Worm (Caenorhabditis elegans) whole organism, L4 larva: ENCODE measurements around the gene ZK1037.6.

Experiments used
- D1046.2 ChIP-seq: fragments of 200-800 bp; sonication (Bioruptor generic); IDR thresholded peaks from 2 replicates; pipeline ENCODE4 v1.3.6; 2022; ENCODE audit warnings: missing genetic modification characterization, missing compliant biosample characterization
- F49E8.2 ChIP-seq: sonication (generic microtip); optimal IDR thresholded peaks from 2 replicates; lab custom pipeline; 2016; ENCODE audit warnings: missing compliant biosample characterization, mild to moderate bottlenecking, missing genetic modification characterization, borderline replicate concordance
- Y48G9A.11 ChIP-seq: fragments of 200-800 bp; sonication (Bioruptor generic); IDR thresholded peaks from 2 replicates; pipeline ENCODE4 v1.3.6; 2022; ENCODE audit warnings: missing genetic modification reagents, missing genetic modification characterization, missing compliant biosample characterization
- arid-1 ChIP-seq: fragments of 200-800 bp; sonication (Bioruptor generic); conservative IDR thresholded peaks from 2 replicates; pipeline ENCODE4 v1.3.6; 2022; ENCODE audit warnings: missing genetic modification reagents, missing genetic modification characterization, missing compliant biosample characterization
- attf-4 ChIP-seq: sonication (generic microtip); optimal IDR thresholded peaks from 3 replicates; lab custom pipeline; 2017; ENCODE audit warnings: missing biosample characterization, missing genetic modification characterization
- ceh-28 ChIP-seq: fragments of 150-350 bp; optimal IDR thresholded peaks from 2 replicates; lab custom pipeline; 2014; ENCODE audit warnings: missing biosample characterization, missing genetic modification reagents, missing genetic modification characterization
- ceh-32 ChIP-seq: sonication (generic microtip); optimal IDR thresholded peaks from 2 replicates; lab custom pipeline; 2016; ENCODE audit warnings: mild to moderate bottlenecking, missing genetic modification characterization, missing compliant biosample characterization; ENCODE audit not compliant: poor library complexity
- ceh-62 ChIP-seq: sonication (generic microtip); optimal IDR thresholded peaks from 2 replicates; lab custom pipeline; 2017; ENCODE audit warnings: missing biosample characterization, missing genetic modification characterization
- cey-2 ChIP-seq: sonication (generic microtip); optimal IDR thresholded peaks from 3 replicates; lab custom pipeline; 2017; ENCODE audit warnings: missing genetic modification characterization, mild to moderate bottlenecking, missing compliant biosample characterization, antibody characterized with exemption, borderline replicate concordance; ENCODE audit not compliant: insufficient read depth
- ctbp-1 ChIP-seq: fragments of 200-800 bp; sonication (Bioruptor generic); IDR thresholded peaks from 2 replicates; pipeline ENCODE4 v1.3.6; 2022; ENCODE audit warnings: missing genetic modification reagents, missing genetic modification characterization, missing compliant biosample characterization
- daf-16 ChIP-seq, 3 experiments: sonication (generic microtip); optimal IDR thresholded peaks; 2 replicates each; lab custom pipeline; 2016 to 2017; ENCODE audit warnings: missing genetic modification characterization in 3 of 3, missing genetic modification reagents in 3 of 3, mild to moderate bottlenecking in 2 of 3, missing compliant biosample characterization in 2 of 3, missing biosample characterization in 1 of 3, moderate library complexity in 1 of 3
- daf-19 ChIP-seq: fragments of 200-800 bp; sonication (Bioruptor generic); conservative IDR thresholded peaks from 2 replicates; pipeline ENCODE4 v1.3.6; 2022; ENCODE audit warnings: missing genetic modification characterization, missing compliant biosample characterization
- dmd-6 ChIP-seq: fragments of 200-800 bp; sonication (Bioruptor generic); IDR thresholded peaks from 2 replicates; pipeline ENCODE4 v1.3.6; 2022; ENCODE audit warnings: missing genetic modification reagents, missing genetic modification characterization, missing compliant biosample characterization
- dve-1 ChIP-seq: sonication (generic microtip); optimal IDR thresholded peaks from 2 replicates; lab custom pipeline; 2017; ENCODE audit warnings: antibody characterized with exemption, mild to moderate bottlenecking, missing genetic modification characterization, missing compliant biosample characterization; ENCODE audit not compliant: insufficient read depth
- fos-1 ChIP-seq: fragments of 150-350 bp; optimal IDR thresholded peaks from 2 replicates; lab custom pipeline; 2014; ENCODE audit warnings: missing biosample characterization, missing genetic modification characterization
- gei-8 ChIP-seq: fragments of 200-800 bp; sonication (Bioruptor generic); optimal IDR thresholded peaks from 2 replicates; lab custom pipeline; 2018; ENCODE audit warnings: mild to moderate bottlenecking, missing genetic modification characterization, missing compliant biosample characterization
- hlh-30 ChIP-seq: sonication (generic microtip); optimal IDR thresholded peaks from 2 replicates; lab custom pipeline; 2017; ENCODE audit warnings: antibody characterized with exemption, mild to moderate bottlenecking, missing genetic modification characterization, missing compliant biosample characterization; ENCODE audit not compliant: insufficient read depth
- lim-7 ChIP-seq: fragments of 200-800 bp; sonication (Bioruptor generic); IDR thresholded peaks from 2 replicates; pipeline ENCODE4 v1.3.6; 2022; ENCODE audit warnings: missing genetic modification characterization, missing compliant biosample characterization
- lin-1 ChIP-seq: fragments of 200-800 bp; sonication (Bioruptor generic); IDR thresholded peaks from 2 replicates; pipeline ENCODE4 v1.3.6; 2022; ENCODE audit warnings: missing genetic modification reagents, missing genetic modification characterization, missing compliant biosample characterization
- lir-3 ChIP-seq: sonication (generic microtip); optimal IDR thresholded peaks from 2 replicates; lab custom pipeline; 2016; ENCODE audit warnings: mild to moderate bottlenecking, missing genetic modification characterization, missing compliant biosample characterization
- lsy-2 ChIP-seq, 2 experiments: fragments of 150-350 bp in 1 of 2; sonication (generic microtip) in 1 of 2; optimal IDR thresholded peaks; 2 replicates each; lab custom pipeline; 2014 to 2017; ENCODE audit warnings: missing biosample characterization in 2 of 2, missing genetic modification characterization in 2 of 2
- madf-5 ChIP-seq, 2 experiments: fragments of 200-800 bp; sonication (Bioruptor generic); IDR thresholded peaks; 2 replicates each; pipeline ENCODE4 v1.3.6; 2022; ENCODE audit warnings: missing compliant biosample characterization in 2 of 2, missing genetic modification characterization in 2 of 2
- madf-9 ChIP-seq: fragments of 200-800 bp; sonication (Bioruptor generic); conservative IDR thresholded peaks from 2 replicates; pipeline ENCODE4 v1.3.6; 2022; ENCODE audit warnings: missing genetic modification reagents, missing genetic modification characterization, missing compliant biosample characterization
- mdl-1 ChIP-seq, 2 experiments: fragments of 150-350 bp in 1 of 2; sonication (generic microtip) in 1 of 2; optimal IDR thresholded peaks; 2 replicates each; lab custom pipeline; 2014 to 2017; ENCODE audit warnings: missing biosample characterization in 2 of 2, missing genetic modification characterization in 2 of 2
- mep-1 ChIP-seq: fragments of 150-350 bp; sonication (generic microtip); optimal IDR thresholded peaks from 3 replicates; lab custom pipeline; 2014; ENCODE audit warnings: missing biosample characterization, missing genetic modification characterization
- mes-2 ChIP-seq: sonication (generic microtip); optimal IDR thresholded peaks from 2 replicates; lab custom pipeline; 2016; ENCODE audit warnings: missing genotype, mild to moderate bottlenecking, missing genetic modification characterization, missing compliant biosample characterization; ENCODE audit not compliant: poor library complexity, severe bottlenecking
- mxl-2 ChIP-seq: fragments of 200-800 bp; sonication (Bioruptor generic); conservative IDR thresholded peaks from 2 replicates; pipeline ENCODE4 v1.3.6; 2022; ENCODE audit warnings: missing genetic modification reagents, missing genetic modification characterization, missing compliant biosample characterization
- nhr-28 ChIP-seq: fragments of 150-350 bp; optimal IDR thresholded peaks from 2 replicates; lab custom pipeline; 2014; ENCODE audit warnings: missing biosample characterization, missing genetic modification characterization
- nhr-42 ChIP-seq: fragments of 200-800 bp; sonication (Bioruptor generic); IDR thresholded peaks from 2 replicates; pipeline ENCODE4 v1.3.6; 2022; ENCODE audit warnings: missing genetic modification characterization, missing compliant biosample characterization
- nhr-48 ChIP-seq: sonication (generic microtip); optimal IDR thresholded peaks from 2 replicates; lab custom pipeline; 2016; ENCODE audit warnings: mild to moderate bottlenecking, missing genetic modification characterization, missing compliant biosample characterization
- nhr-6 ChIP-seq: fragments of 150-350 bp; optimal IDR thresholded peaks from 2 replicates; lab custom pipeline; 2014; ENCODE audit warnings: missing biosample characterization, missing genetic modification characterization
- nhr-77 ChIP-seq: fragments of 150-350 bp; optimal IDR thresholded peaks from 2 replicates; lab custom pipeline; 2014; ENCODE audit warnings: missing biosample characterization, missing genetic modification characterization
- pha-4 ChIP-seq, 2 experiments: fragments of 150-350 bp in 1 of 2; fragments of 200-800 bp in 1 of 2; sonication (Bioruptor generic) in 1 of 2; IDR thresholded peaks in 1 of 2; optimal IDR thresholded peaks in 1 of 2; 2 replicates each; pipeline versions ENCODE4 v1.3.6 to Lab custom; 2014 to 2022; ENCODE audit warnings: missing genetic modification characterization in 2 of 2, missing genetic modification reagents in 2 of 2, missing biosample characterization in 1 of 2, missing compliant biosample characterization in 1 of 2
- pqm-1 ChIP-seq: sonication (generic microtip); optimal IDR thresholded peaks from 2 replicates; lab custom pipeline; 2017; ENCODE audit warnings: missing biosample characterization, missing genetic modification characterization
- rbr-2 ChIP-seq: sonication (generic microtip); optimal IDR thresholded peaks from 2 replicates; lab custom pipeline; 2016; ENCODE audit warnings: missing genotype, missing genetic modification characterization, missing compliant biosample characterization
- sdz-12 ChIP-seq: fragments of 200-800 bp; sonication (Bioruptor generic); optimal IDR thresholded peaks from 2 replicates; lab custom pipeline; 2018; ENCODE audit warnings: mild to moderate bottlenecking, missing genetic modification characterization, missing compliant biosample characterization
- snpc-4 ChIP-seq: fragments of 150-350 bp; optimal IDR thresholded peaks from 2 replicates; lab custom pipeline; 2014; ENCODE audit warnings: missing biosample characterization, missing genetic modification characterization
- spr-1 ChIP-seq: sonication (generic microtip); optimal IDR thresholded peaks from 2 replicates; lab custom pipeline; 2016; ENCODE audit warnings: mild to moderate bottlenecking, missing genetic modification characterization, missing compliant biosample characterization
- unc-39 ChIP-seq: sonication (generic microtip); optimal IDR thresholded peaks from 2 replicates; lab custom pipeline; 2017; ENCODE audit warnings: missing biosample characterization, missing genetic modification characterization
- vab-7 ChIP-seq: fragments of 200-800 bp; sonication (Bioruptor generic); IDR thresholded peaks from 2 replicates; pipeline ENCODE4 v1.3.6; 2022; ENCODE audit warnings: missing genetic modification reagents, missing genetic modification characterization, missing compliant biosample characterization
- zag-1 ChIP-seq: fragments of 150-350 bp; optimal IDR thresholded peaks from 2 replicates; lab custom pipeline; 2014; ENCODE audit warnings: missing biosample characterization, missing genetic modification characterization
- zip-2 ChIP-seq: fragments of 150-350 bp; optimal IDR thresholded peaks from 2 replicates; lab custom pipeline; 2014; ENCODE audit warnings: missing biosample characterization, missing genetic modification characterization
- ztf-11 ChIP-seq: fragments of 150-350 bp; optimal IDR thresholded peaks from 2 replicates; lab custom pipeline; 2014; ENCODE audit warnings: missing biosample characterization, missing genetic modification characterization
- ztf-7 ChIP-seq: fragments of 150-350 bp; optimal IDR thresholded peaks from 2 replicates; lab custom pipeline; 2014; ENCODE audit warnings: missing biosample characterization, missing genetic modification characterization

The ZK1037.6 gene

DNA sequence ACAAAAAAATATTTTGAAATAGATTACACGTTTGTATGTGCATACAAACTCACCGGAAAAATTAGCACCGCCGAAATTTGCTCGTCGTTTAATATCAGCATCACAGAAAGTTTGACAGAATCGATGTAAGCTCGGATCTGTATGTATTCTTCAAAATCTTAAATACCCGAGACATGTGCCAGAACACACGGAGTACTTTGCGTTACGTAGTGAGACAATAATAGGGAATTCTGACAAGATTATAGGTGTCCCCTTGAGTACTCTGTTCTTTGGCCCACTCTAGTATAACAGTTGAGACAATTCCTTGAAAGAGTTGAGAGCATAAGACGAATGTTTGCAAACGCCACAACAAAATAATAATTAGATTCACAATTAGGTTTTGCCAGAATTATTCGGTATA, 24.0 kb downstream of the ZK1037.6 start, which contains the start of gene srx-48:
srx-48 (minus strand) TSS at position 101 of the 400 bp plus-strand sequence.
- TF ChIP-seq fos-1 (tag; lab: Kevin White, UChicago) (no peak), F49E8.2 (tag; lab: Kevin White, UChicago) (no peak), mep-1 (tag; lab: Kevin White, UChicago) (no peak), mxl-2 (GFP tag; lab: Robert Waterston, UW) (no peak), lim-7 (no peak), daf-16 (GFP tag; optimal IDR thresholded peaks at IDR 0.05; lab: Kevin White, UChicago) (no peak), daf-16 (tag; optimal IDR thresholded peaks at IDR 0.05; lab: Kevin White, UChicago) (no peak), ceh-32 (tag; lab: Kevin White, UChicago) (no peak), lir-3 (tag; lab: Kevin White, UChicago) (no peak), snpc-4 (no peak), vab-7 (GFP tag; lab: Robert Waterston, UW) (no peak)

DNA sequence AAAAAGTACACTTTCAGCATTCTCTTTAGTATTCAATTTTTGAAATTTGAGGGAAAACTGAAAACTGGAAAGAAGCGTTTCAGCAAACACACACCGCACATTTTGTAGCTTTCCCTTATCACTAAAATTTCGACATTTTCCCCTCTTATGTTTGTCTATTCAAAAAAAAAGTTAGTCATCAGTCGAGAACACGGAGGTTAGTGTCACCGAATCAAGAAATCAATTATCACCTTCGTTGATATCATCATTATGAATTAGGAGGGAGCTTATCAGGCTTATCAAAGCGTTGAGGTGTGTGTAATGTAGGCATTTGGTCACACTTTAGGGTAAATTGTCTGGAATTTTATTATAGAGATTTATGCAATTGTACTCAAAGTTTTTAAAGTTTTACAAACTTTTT, 29.0 kb downstream of the ZK1037.6 start, which contains the start of gene cpr-3:
cpr-3 (minus strand) TSS at position 104 of the 400 bp plus-strand sequence.
- TF ChIP-seq ztf-7 (tag; lab: Kevin White, UChicago) (peak; percentile 31), cey-2 (no peak), dve-1 (tag; lab: Kevin White, UChicago) (peak; percentile 73), dmd-6 (peak; percentile 95), nhr-77 (tag; lab: Kevin White, UChicago) (peak; percentile 83), hlh-30 (tag; lab: Kevin White, UChicago) (peak; percentile 49), pqm-1 (peak; percentile 99), D1046.2 (GFP tag; lab: Robert Waterston, UW) (no peak), gei-8 (no peak), ceh-28 (no peak), nhr-48 (tag; lab: Kevin White, UChicago) (peak; percentile 27), daf-16 (GFP tag; optimal IDR thresholded peaks at IDR 0.05; lab: Kevin White, UChicago) (no peak), daf-16 (tag; optimal IDR thresholded peaks at IDR 0.05; lab: Kevin White, UChicago) (peak; percentile 85), madf-5 (GFP tag; IDR thresholded peaks at IDR 0.05; lab: Robert Waterston, UW) (no peak), nhr-6 (tag; lab: Kevin White, UChicago) (peak; percentile 99), mdl-1 (tag; optimal IDR thresholded peaks at IDR 0.05; lab: Kevin White, UChicago) (peak in 1 of 2 experiments; percentile 30), nhr-28 (tag; lab: Kevin White, UChicago) (peak; percentile 98)

DNA sequence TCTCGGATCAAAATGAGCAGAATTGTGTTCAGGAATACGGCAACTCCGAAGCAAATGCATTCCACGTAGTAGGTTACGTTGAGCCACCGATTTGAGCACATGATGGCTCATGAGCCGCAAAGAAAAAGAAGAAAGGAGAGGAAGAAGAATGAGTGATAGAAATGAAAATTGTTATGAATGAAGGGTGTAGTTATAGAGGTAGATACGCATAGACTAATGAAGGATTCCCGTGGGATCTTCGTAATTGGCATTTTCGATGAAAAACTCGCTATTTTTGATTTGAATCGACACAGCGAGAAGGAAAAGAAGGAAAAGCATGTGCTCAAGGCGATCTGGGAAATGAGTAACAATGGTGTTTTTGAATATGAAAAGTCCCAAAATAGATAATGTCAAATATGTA, 33.7 kb downstream of the ZK1037.6 start, which contains the start of gene str-96:
str-96 (minus strand) TSS at position 101 of the 400 bp plus-strand sequence.
- TF ChIP-seq mep-1 (tag; lab: Kevin White, UChicago) = no peak
- no peak for TF ChIP-seq unc-39 (tag; lab: Kevin White, UChicago)
- TF ChIP-seq dmd-6 = no peak
- TF ChIP-seq nhr-42 (GFP tag; lab: Robert Waterston, UW) = no peak
- no peak for TF ChIP-seq pha-4 (GFP tag; IDR thresholded peaks at IDR 0.05; lab: Robert Waterston, UW)
- no peak for TF ChIP-seq pha-4 (tag; optimal IDR thresholded peaks at IDR 0.05; lab: Kevin White, UChicago)

DNA sequence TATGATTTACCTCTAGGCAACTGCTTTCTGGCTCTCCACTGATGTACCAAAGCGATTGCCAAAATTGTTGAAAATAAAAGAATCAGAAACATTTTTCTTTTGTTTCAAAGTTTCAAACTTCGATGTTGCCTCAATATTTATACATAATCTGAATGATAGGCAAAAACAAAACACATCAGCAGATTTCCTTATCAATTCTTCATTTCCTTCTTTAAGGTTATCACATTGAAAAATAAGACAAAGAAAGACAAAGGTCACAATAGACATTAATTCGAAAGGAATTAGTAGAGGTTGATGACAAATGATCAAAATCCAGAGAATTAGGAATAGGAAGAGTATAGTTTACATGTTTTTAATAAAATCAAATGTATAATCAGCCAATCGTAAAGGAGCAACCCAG, 36.6 kb downstream of the ZK1037.6 start, which contains the start of gene cyp-34A2:
cyp-34A2 (minus strand) TSS at position 101 of the 400 bp plus-strand sequence.
- TF ChIP-seq zip-2 (tag; lab: Kevin White, UChicago) (no peak), nhr-6 (tag; lab: Kevin White, UChicago) (no peak), arid-1 (GFP tag; lab: Robert Waterston, UW) (no peak), ceh-62 (tag; lab: Kevin White, UChicago) (no peak), spr-1 (tag; lab: Kevin White, UChicago) (no peak), lsy-2 (tag; optimal IDR thresholded peaks at IDR 0.05; lab: Kevin White, UChicago) (no peak), ztf-11 (tag; lab: Kevin White, UChicago) (no peak), dmd-6 (no peak), attf-4 (tag; lab: Kevin White, UChicago) (no peak), madf-9 (GFP tag; lab: Robert Waterston, UW) (no peak), zag-1 (tag; lab: Kevin White, UChicago) (no peak), lin-1 (GFP tag; lab: Robert Waterston, UW) (no peak), mes-2 (no peak), sdz-12 (GFP tag; lab: Kevin White, UChicago) (no peak), nhr-28 (tag; lab: Kevin White, UChicago) (no peak), rbr-2 (tag; lab: Kevin White, UChicago) (no peak), ctbp-1 (GFP tag; lab: Robert Waterston, UW) (no peak), mxl-2 (GFP tag; lab: Robert Waterston, UW) (no peak), daf-19 (GFP tag; lab: Robert Waterston, UW) (no peak), Y48G9A.11 (GFP tag; lab: Robert Waterston, UW) (no peak)
